Fruit fly (Drosophila melanogaster): ENCODE data around the gene CG10600.

The CG10600 gene

DNA sequence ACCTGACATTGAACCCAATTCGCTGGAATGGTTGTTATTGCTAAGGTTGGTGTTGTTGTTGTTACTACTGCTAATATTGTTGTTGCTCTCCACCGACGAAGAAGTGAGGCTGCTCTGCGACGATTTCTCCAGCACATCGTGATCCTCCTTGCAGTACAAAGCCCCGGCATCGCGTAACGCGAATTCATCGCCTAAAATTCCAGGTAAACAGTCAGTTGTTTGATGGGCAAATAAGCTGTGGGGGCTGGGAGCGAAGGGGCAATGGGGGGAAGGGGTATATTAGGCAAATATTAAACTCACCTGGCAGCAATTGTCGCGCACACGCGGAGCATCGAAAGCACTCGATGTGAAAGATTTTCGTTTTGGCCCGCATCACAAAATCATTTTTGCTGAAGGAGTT, 24.6 kb upstream of the CG10600 start (continued):
- TF ChIP-seq CG13424 (tag; optimal IDR thresholded peaks at IDR 0.05) (no peak), repo (GFP tag; optimal IDR thresholded peaks at IDR 0.05) (no peak), Trl (optimal IDR thresholded peaks at IDR 0.05) (no peak), Trl (GFP tag; optimal IDR thresholded peaks at IDR 0.05) (no peak), CG42726 (GFP tag; IDR thresholded peaks at IDR 0.05; ENCODE audit: partially characterized antibody) (no peak), CG15011 (GFP tag; optimal IDR thresholded peaks at IDR 0.05) (no peak), CG34224 (GFP tag; IDR thresholded peaks at IDR 0.05; ENCODE audit: partially characterized antibody) (no peak), unc-4 (GFP tag; IDR thresholded peaks at IDR 0.05; ENCODE audit: partially characterized antibody) (no peak), twi (tag; optimal IDR thresholded peaks at IDR 0.05) (no peak), shn (GFP tag; optimal IDR thresholded peaks at IDR 0.05) (no peak), Med (GFP tag) (peak; percentile 65), gce (GFP tag; IDR thresholded peaks at IDR 0.05) (no peak), ac (GFP tag; optimal IDR thresholded peaks at IDR 0.05) (no peak), row (GFP tag; IDR thresholded peaks at IDR 0.05) (no peak), CG13123 (GFP tag; optimal IDR thresholded peaks at IDR 0.05) (no peak), CG2202 (tag; optimal IDR thresholded peaks at IDR 0.05) (no peak), her (GFP tag; optimal IDR thresholded peaks at IDR 0.05) (no peak), MESR4 (GFP tag; optimal IDR thresholded peaks at IDR 0.05) (no peak), pita (GFP tag; optimal IDR thresholded peaks at IDR 0.05) (no peak), Stat92E (GFP tag; optimal IDR thresholded peaks at IDR 0.05) (no peak), CG2875 (GFP tag; optimal IDR thresholded peaks at IDR 0.05) (peak; percentile 4), Dad (GFP tag; optimal IDR thresholded peaks at IDR 0.05) (no peak), CG16863 (GFP tag; optimal IDR thresholded peaks at IDR 0.05) (no peak), sens (GFP tag) (peak; percentile 20), CG18619 (GFP tag; optimal IDR thresholded peaks at IDR 0.05) (peak; percentile 28), CG11696 (GFP tag; IDR thresholded peaks at IDR 0.05) (no peak), CG10274 (GFP tag; optimal IDR thresholded peaks at IDR 0.05) (no peak), CG10654 (GFP tag; optimal IDR thresholded peaks at IDR 0.05) (no peak), CG11560 (tag; IDR thresholded peaks at IDR 0.05) (no peak), CG6272 (GFP tag; IDR thresholded peaks at IDR 0.05) (no peak), CG3281 (GFP tag; optimal IDR thresholded peaks at IDR 0.05) (no peak), fd64A (GFP tag; optimal IDR thresholded peaks at IDR 0.05) (no peak), zen2 (GFP tag; IDR thresholded peaks at IDR 0.05; ENCODE audit: partially characterized antibody) (no peak), Fer2 (tag; optimal IDR thresholded peaks at IDR 0.05) (no peak), mirr (GFP tag; optimal IDR thresholded peaks at IDR 0.05) (no peak), nerfin-1 (tag; optimal IDR thresholded peaks at IDR 0.05) (no peak), CG15269 (tag; optimal IDR thresholded peaks at IDR 0.05) (no peak), gcm2 (GFP tag; optimal IDR thresholded peaks at IDR 0.05) (no peak), kah (GFP tag; optimal IDR thresholded peaks at IDR 0.05) (no peak), sc (optimal IDR thresholded peaks at IDR 0.05) (no peak), sc (GFP tag; optimal IDR thresholded peaks at IDR 0.05) (no peak), sisA (GFP tag; IDR thresholded peaks at IDR 0.05) (no peak), ci (GFP tag; IDR thresholded peaks at IDR 0.05) (peak; percentile 63; the same call in 2 of the 3 replicates), gem (tag; optimal IDR thresholded peaks at IDR 0.05) (peak; percentile 2), hkb (optimal IDR thresholded peaks at IDR 0.05) (no peak), hkb (GFP tag; IDR thresholded peaks at IDR 0.05) (0 out of 2 replicates have a peak, but pooled peaks have one; percentile 25), crc (GFP tag; optimal IDR thresholded peaks at IDR 0.05) (no peak), CG4424 (GFP tag; optimal IDR thresholded peaks at IDR 0.05) (no peak), vnd (GFP tag; IDR thresholded peaks at IDR 0.05; ENCODE audit: partially characterized antibody) (no peak), Lim3 (GFP tag; IDR thresholded peaks at IDR 0.05) (no peak)

Measured in whole organism, embryonic.